Fruit fly (Drosophila melanogaster): ENCODE data around the gene Dad.

The Dad gene

DNA sequence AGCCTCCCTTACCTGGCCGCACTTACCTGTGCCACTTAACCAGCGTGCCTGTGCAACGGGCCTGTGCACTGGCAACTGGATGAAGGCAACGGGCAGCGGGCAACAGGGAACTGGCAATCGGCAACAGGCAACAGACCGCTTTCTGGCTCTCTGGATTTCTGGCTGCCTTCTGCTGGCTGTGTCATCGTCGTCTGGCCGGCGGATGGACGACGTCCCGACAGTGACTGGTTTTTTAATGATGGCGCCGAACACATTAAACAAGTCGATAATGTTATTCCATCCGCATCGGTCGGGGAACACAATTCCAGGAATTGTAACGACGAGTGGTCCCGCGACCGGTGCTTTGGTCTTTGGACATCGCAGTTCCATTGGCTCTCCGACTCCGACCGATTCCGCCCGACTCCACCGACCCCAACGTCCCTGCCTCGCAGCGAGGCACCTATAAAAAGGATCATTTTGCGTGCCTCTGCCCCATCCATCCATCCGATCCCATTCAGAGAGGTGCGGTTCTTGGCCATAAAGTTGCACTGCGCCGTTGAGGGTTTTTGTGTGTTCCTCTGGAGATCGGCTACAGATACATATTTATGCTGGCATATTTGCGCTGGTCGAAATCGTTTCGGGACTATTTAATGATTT is 8.0 kb downstream of the Dad start (continued):
- no peak for TF ChIP-seq Dip2 (GFP tag; IDR thresholded peaks at IDR 0.05)
- no peak for TF ChIP-seq CG12299 (tag; optimal IDR thresholded peaks at IDR 0.05)
- TF ChIP-seq lbe (GFP tag; optimal IDR thresholded peaks at IDR 0.05), result peak; percentile 12
- TF ChIP-seq ttk (GFP tag; IDR thresholded peaks at IDR 0.05), result 0 out of 2 replicates have a peak, but pooled peaks have one; percentile 5
- no peak for TF ChIP-seq ems (GFP tag; optimal IDR thresholded peaks at IDR 0.05)
- TF ChIP-seq CG16863 (GFP tag; optimal IDR thresholded peaks at IDR 0.05), result no peak
- TF ChIP-seq chm (GFP tag; IDR thresholded peaks at IDR 0.05), result no peak
- no peak for TF ChIP-seq BtbVII (GFP tag; optimal IDR thresholded peaks at IDR 0.05)
- TF ChIP-seq CHES-1-like (GFP tag; optimal IDR thresholded peaks at IDR 0.05), result no peak
- no peak for TF ChIP-seq CG33557 (GFP tag; optimal IDR thresholded peaks at IDR 0.05)
- TF ChIP-seq CG8478 (optimal IDR thresholded peaks at IDR 0.05), result peak; percentile 14
- no peak for TF ChIP-seq CG3065 (GFP tag; optimal IDR thresholded peaks at IDR 0.05)
- no peak for TF ChIP-seq CG3847 (GFP tag; IDR thresholded peaks at IDR 0.05)
- no peak for TF ChIP-seq Mad (GFP tag; optimal IDR thresholded peaks at IDR 0.05)
- TF ChIP-seq Bdp1 (GFP tag; optimal IDR thresholded peaks at IDR 0.05), result no peak
- no peak for TF ChIP-seq CG10565 (GFP tag; optimal IDR thresholded peaks at IDR 0.05)
- no peak for TF ChIP-seq CG30403 (GFP tag; optimal IDR thresholded peaks at IDR 0.05)

DNA sequence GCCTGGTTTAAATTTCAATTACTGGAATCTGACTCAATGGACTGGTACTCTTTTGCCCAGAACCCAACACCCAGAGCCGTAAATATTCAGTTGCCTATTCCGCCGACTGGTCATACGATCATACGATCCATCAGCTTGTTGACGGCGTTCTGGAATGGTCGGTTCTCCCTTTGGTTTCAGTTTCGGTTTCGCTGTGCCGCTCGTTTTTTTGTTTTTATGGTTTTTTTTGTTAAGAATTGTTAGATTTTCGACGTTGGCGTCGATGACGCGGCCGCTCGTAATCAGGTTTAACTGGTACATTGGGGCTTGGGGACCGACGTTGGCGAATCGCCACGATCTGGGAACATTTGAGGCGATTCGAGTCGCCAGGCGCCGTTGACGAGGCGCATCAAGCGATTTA is 8.9 kb downstream of the Dad start:
- TF ChIP-seq chinmo (GFP tag; IDR thresholded peaks at IDR 0.05; ENCODE audit: partially characterized antibody), result peak; percentile 78; the same call in 2 of the 4 replicates
- 0 out of 3 replicates have a peak, but pooled peaks have one; percentile 12 for TF ChIP-seq CG2199 (GFP tag; IDR thresholded peaks at IDR 0.05)
- TF ChIP-seq Deaf1 (tag; optimal IDR thresholded peaks at IDR 0.05), result peak; percentile 31
- TF ChIP-seq Fer2 (tag; optimal IDR thresholded peaks at IDR 0.05), result no peak
- TF ChIP-seq lab (GFP tag; optimal IDR thresholded peaks at IDR 0.05), result peak; percentile 0
- TF ChIP-seq ase (GFP tag; IDR thresholded peaks at IDR 0.05), result no peak
- peak; percentile 67 for TF ChIP-seq sqz (GFP tag; optimal IDR thresholded peaks at IDR 0.05)
- TF ChIP-seq nom (GFP tag; optimal IDR thresholded peaks at IDR 0.05), result peak; percentile 28
- TF ChIP-seq CG13894 (tag; optimal IDR thresholded peaks at IDR 0.05), result peak; percentile 39
- TF ChIP-seq MESR4 (GFP tag; optimal IDR thresholded peaks at IDR 0.05), result no peak
- 0 out of 2 replicates have a peak, but pooled peaks have one; percentile 4 for TF ChIP-seq Rfx (GFP tag; IDR thresholded peaks at IDR 0.05)
- peak; percentile 64 for TF ChIP-seq CG10543 (GFP tag; optimal IDR thresholded peaks at IDR 0.05)
- peak; percentile 29; the same call in 1 of the 2 replicates for TF ChIP-seq Adf1 (GFP tag; IDR thresholded peaks at IDR 0.05)
- TF ChIP-seq cwo (GFP tag; optimal IDR thresholded peaks at IDR 0.05), result peak; percentile 3
- peak; percentile 15 for TF ChIP-seq abd-A (tag; optimal IDR thresholded peaks at IDR 0.05)
- TF ChIP-seq pfk (GFP tag; optimal IDR thresholded peaks at IDR 0.05), result peak; percentile 21
- TF ChIP-seq CG34224 (GFP tag; IDR thresholded peaks at IDR 0.05; ENCODE audit: partially characterized antibody), result 0 out of 3 replicates have a peak, but pooled peaks have one; percentile 25
- peak; percentile 36; the same call in 1 of the 2 replicates for TF ChIP-seq CG32532 (GFP tag; IDR thresholded peaks at IDR 0.05)
- TF ChIP-seq lmd (GFP tag; IDR thresholded peaks at IDR 0.05), result no peak
- no peak for TF ChIP-seq nau (GFP tag; optimal IDR thresholded peaks at IDR 0.05)
- no peak for TF ChIP-seq Doc2 (GFP tag; IDR thresholded peaks at IDR 0.05)

DNA sequence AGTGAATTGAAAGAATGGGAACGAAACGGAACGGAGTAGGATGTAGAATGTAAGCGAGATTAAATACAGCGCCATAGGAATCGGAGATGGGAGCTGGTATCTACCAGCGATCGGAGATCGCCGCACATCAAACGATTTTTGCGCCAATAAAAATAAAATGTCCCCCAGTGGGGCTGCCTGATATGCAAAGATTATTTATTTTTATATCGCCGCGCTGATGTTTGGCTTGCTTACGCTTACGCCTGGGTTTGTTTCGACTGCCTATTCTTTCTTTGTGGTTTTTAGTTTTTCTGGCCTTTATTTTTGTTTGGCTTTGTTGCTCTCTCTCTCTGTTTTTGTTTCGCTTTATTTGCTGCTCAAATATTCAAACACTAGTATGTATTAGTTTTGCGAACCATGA is 10.0 kb downstream of the Dad start:
- TF ChIP-seq CG10543 (GFP tag; optimal IDR thresholded peaks at IDR 0.05), result peak; percentile 41
- no peak for TF ChIP-seq gce (GFP tag; IDR thresholded peaks at IDR 0.05)
- TF ChIP-seq Drgx (GFP tag; IDR thresholded peaks at IDR 0.05), result no peak
- no peak for TF ChIP-seq tio (GFP tag; optimal IDR thresholded peaks at IDR 0.05)
- TF ChIP-seq grn (GFP tag; optimal IDR thresholded peaks at IDR 0.05), result peak; percentile 41
- TF ChIP-seq chinmo (GFP tag; IDR thresholded peaks at IDR 0.05; ENCODE audit: partially characterized antibody), result 0 out of 4 replicates have a peak, but pooled peaks have one; percentile 80
- TF ChIP-seq Lhr (GFP tag; optimal IDR thresholded peaks at IDR 0.05), result no peak
- no peak for TF ChIP-seq CG17328 (GFP tag; IDR thresholded peaks at IDR 0.05)
- peak; percentile 74 for TF ChIP-seq pfk (GFP tag; optimal IDR thresholded peaks at IDR 0.05)
- TF ChIP-seq Eip74EF (GFP tag; optimal IDR thresholded peaks at IDR 0.05), result no peak
- no peak for TF ChIP-seq CG10274 (GFP tag; optimal IDR thresholded peaks at IDR 0.05)
- TF ChIP-seq sens (GFP tag), result peak; percentile 54
- peak; percentile 15; the same call in 1 of the 2 replicates for TF ChIP-seq chm (GFP tag; IDR thresholded peaks at IDR 0.05)
- TF ChIP-seq hb (GFP tag; IDR thresholded peaks at IDR 0.05; ENCODE audit: partially characterized antibody), result 0 out of 3 replicates have a peak, but pooled peaks have one; percentile 34
- TF ChIP-seq CG2199 (GFP tag; IDR thresholded peaks at IDR 0.05), result peak; percentile 32; the same call in 1 of the 3 replicates

Data from whole organism, embryonic.